Worm (Caenorhabditis elegans) whole organism, midembryonic: ENCODE measurements around the gene B0416.3.

ENCODE experiments used
- T22C8.4 ChIP-seq: fragments of 200-800 bp; sonication (Bioruptor generic); IDR thresholded peaks from 2 replicates; pipeline ENCODE4 v1.3.6; 2022; ENCODE audit warnings: missing genetic modification characterization, missing compliant biosample characterization
- ztf-23 ChIP-seq: fragments of 200-800 bp; sonication (Bioruptor generic); IDR thresholded peaks from 2 replicates; pipeline ENCODE4 v1.3.6; 2022; ENCODE audit warnings: missing genetic modification reagents, missing genetic modification characterization, missing compliant biosample characterization

DNA sequence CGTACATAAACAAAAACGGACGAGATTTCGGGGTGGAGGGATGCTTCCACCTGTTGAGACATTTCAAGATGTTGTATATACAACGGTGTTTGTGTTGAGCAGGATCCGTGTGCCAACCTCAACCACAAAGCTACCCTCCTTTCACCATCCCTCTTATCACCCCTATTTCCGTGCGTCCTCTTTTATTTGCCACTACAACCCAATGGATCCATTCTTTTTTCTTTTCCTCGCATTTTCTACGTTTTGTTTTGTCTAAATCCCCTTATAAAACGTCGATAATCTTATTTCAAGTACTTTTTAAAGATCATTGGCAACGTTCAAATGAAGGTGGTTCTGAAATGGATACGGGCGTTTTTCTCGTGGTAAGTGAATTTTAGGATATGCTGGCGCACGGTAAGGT lies 48.2 kb upstream of the B0416.3 start, which contains the start of gene gpa-12:
- no peak for TF ChIP-seq ztf-23
- TF ChIP-seq T22C8.4: no peak
